Worm (Caenorhabditis elegans) whole organism, L4 larva: Measurements from ENCODE around the gene act-2.

Source experiments
- F37D6.2 ChIP-seq: sonication (generic microtip); optimal IDR thresholded peaks from 2 replicates; lab custom pipeline; 2016; ENCODE audit warnings: mild to moderate bottlenecking, missing genetic modification characterization, missing compliant biosample characterization
- F44E2.7 ChIP-seq: fragments of 200-800 bp; sonication (Bioruptor generic); IDR thresholded peaks from 2 replicates; pipeline ENCODE4 v2.1.2; 2022; ENCODE audit warnings: missing genetic modification characterization, missing compliant biosample characterization
- ZK546.5 ChIP-seq, 2 experiments: sonication (generic microtip); optimal IDR thresholded peaks; 2 replicates each; lab custom pipeline; 2017; ENCODE audit warnings: missing biosample characterization in 2 of 2, missing genetic modification characterization in 2 of 2
- ces-1 ChIP-seq: fragments of 150-350 bp; sonication (generic microtip); optimal IDR thresholded peaks from 4 replicates; lab custom pipeline; 2014; ENCODE audit warnings: missing biosample characterization, missing genetic modification reagents, missing genetic modification characterization
- fos-1 ChIP-seq: fragments of 150-350 bp; optimal IDR thresholded peaks from 2 replicates; lab custom pipeline; 2014; ENCODE audit warnings: missing biosample characterization, missing genetic modification characterization
- lin-13 ChIP-seq: fragments of 150-350 bp; optimal IDR thresholded peaks from 2 replicates; lab custom pipeline; 2014; ENCODE audit warnings: missing biosample characterization, missing genetic modification reagents, missing genetic modification characterization
- tra-1 ChIP-seq: fragments of 200-800 bp; sonication (Bioruptor generic); IDR thresholded peaks from 2 replicates; pipeline ENCODE4 v1.3.6; 2022; ENCODE audit warnings: missing genetic modification reagents, missing genetic modification characterization, missing compliant biosample characterization
- unc-130 ChIP-seq: sonication (generic microtip); optimal IDR thresholded peaks from 2 replicates; lab custom pipeline; 2016; ENCODE audit warnings: missing genetic modification reagents, missing genetic modification characterization, missing compliant biosample characterization

DNA sequence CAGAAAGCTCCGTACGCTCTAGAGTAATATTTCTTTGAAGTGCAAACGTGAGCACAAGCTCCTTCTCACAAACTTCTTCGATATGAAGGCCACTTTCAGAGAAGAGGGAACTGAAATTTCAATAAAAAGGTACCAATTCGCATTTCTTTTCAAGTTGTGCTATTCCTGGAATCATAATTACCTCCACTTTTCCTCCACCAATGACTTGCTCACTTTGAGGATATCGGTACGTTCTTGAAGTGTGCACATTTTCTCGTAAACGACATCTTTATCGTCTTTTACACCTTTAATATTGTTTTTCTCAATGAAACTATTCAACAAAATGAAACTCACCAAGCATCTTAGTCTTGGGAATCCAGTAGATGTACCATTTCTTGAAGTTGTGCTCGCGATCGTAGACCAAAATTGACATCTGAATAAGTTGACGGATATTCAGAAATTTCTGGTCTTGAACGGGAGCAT, 41.4 kb upstream of the act-2 start, which contains the start of gene scb-1:
- TF ChIP-seq lin-13 (GFP tag; lab: Kevin White, UChicago) (no peak), fos-1 (tag; lab: Kevin White, UChicago) (no peak), unc-130 (GFP tag; lab: Kevin White, UChicago) (no peak), tra-1 (no peak), ZK546.5 (tag; optimal IDR thresholded peaks at IDR 0.05; lab: Kevin White, UChicago) (no peak), F44E2.7 (GFP tag; lab: Robert Waterston, UW) (no peak), ces-1 (no peak), F37D6.2 (no peak)
